Worm (Caenorhabditis elegans) whole organism, L1 larva: Measurements from ENCODE around the gene irld-47.

Source experiments
- lin-13 ChIP-seq: fragments of 150-350 bp; optimal IDR thresholded peaks from 2 replicates; lab custom pipeline; 2014; ENCODE audit warnings: missing biosample characterization, missing genetic modification reagents, missing genetic modification characterization
- lin-14 ChIP-seq: fragments of 200-800 bp; sonication (Bioruptor generic); optimal IDR thresholded peaks from 2 replicates; lab custom pipeline; 2018; ENCODE audit warnings: mild to moderate bottlenecking, missing genetic modification characterization, moderate library complexity, missing compliant biosample characterization
- nhr-28 ChIP-seq: fragments of 150-350 bp; optimal IDR thresholded peaks from 2 replicates; lab custom pipeline; 2014; ENCODE audit warnings: missing biosample characterization, missing genetic modification characterization
- ztf-11 ChIP-seq, 2 experiments: sonication (generic microtip); optimal IDR thresholded peaks; 2 replicates each; lab custom pipeline; 2016 to 2017; ENCODE audit warnings: missing genetic modification characterization in 2 of 2, missing biosample characterization in 1 of 2, missing compliant biosample characterization in 1 of 2

DNA sequence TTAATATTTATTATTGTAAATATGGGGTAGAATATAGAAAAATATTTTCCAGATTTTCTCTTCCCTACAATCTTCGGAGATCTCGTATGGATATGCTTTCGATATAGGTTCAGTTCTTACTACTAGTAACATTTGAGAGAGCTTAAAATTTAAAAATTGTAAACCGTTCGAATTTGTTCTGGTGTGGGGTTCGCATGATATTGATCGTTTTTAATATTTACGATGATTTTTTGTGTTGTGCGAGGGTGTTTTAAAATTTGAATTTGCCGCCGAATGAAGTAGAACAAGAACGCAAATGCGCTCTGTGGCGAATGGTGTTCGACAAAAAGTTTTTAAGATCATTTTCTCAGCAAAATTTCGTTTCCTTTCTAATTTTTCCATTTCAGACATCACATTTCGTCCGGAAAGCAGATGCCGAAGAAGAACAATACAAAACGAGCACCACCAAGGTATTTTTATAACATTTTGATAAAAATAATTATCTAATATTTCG, 38.8 kb downstream of the irld-47 start, which contains the start of gene skr-17:
- TF ChIP-seq ztf-11 (tag; optimal IDR thresholded peaks at IDR 0.05; lab: Kevin White, UChicago) (no peak), lin-14 (no peak), lin-13 (GFP tag; lab: Kevin White, UChicago) (no peak), nhr-28 (no peak)
